Worm (Caenorhabditis elegans): Measurements from ENCODE around the gene C31H1.5.
A peak's percentile ranks its signal among the peaks of the same experiment; 100 is the strongest.

Gene C31H1.5

DNA sequence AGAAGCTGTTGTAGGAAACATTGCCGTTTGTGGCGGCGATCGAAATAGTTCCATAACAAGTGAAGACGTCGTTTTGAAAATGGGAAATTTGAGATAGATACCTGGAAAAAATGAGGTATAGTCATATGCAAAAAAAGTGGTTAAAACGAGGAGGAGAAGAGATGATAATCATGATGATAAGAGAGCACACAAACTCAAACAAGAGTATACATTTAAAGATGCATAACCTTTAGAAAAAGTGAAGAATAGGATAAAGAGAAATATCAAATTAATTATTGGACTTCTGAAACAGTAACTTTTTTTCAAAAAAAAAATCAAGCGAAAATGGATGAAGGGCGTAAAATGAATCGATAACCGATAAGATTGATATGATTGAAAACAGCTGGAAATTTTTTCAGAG is 38.8 kb downstream of the C31H1.5 start, which contains the start of gene nhr-46:
TSS of gene nhr-46 (minus strand) at position 101 of the 400 bp plus-strand sequence.
- no peak for TF ChIP-seq hlh-26 (GFP tag; conservative IDR thresholded peaks at IDR 0.05)
- TF ChIP-seq rec-8 (tag; optimal IDR thresholded peaks at IDR 0.05): no peak

DNA sequence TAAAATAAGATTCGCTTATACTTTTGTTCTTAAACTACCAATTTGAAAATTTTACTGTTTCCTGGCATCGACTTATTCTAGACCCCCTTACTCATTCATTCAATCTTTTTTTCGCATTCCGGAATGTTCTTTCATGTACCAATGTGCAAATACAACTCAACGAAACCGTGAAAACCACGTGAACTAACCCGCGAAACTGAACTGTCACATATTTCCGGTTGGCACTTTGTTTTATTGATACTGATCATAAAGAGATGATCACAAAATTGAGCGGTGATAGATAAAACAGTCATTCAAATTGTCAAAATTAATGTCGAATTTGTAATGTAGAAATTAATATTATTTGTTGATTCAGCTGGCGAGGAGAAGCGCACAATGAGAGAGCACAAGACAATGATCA is 40.7 kb downstream of the C31H1.5 start:
- TF ChIP-seq gei-17 (GFP tag; optimal IDR thresholded peaks at IDR 0.05): no peak
- TF ChIP-seq hsf-1 (GFP tag; IDR thresholded peaks at IDR 0.05): 0 out of 2 replicates have a peak, but pooled peaks have one; percentile 22
- TF ChIP-seq lsl-1 (GFP tag; optimal IDR thresholded peaks at IDR 0.05): no peak
- peak; percentile 0 for TF ChIP-seq lin-54 (GFP tag; optimal IDR thresholded peaks at IDR 0.05)
- TF ChIP-seq unc-62 (GFP tag; optimal IDR thresholded peaks at IDR 0.05): peak; percentile 81
- TF ChIP-seq snpc-4 (GFP tag; optimal IDR thresholded peaks at IDR 0.05): no peak
- TF ChIP-seq snpc-4 (tag; optimal IDR thresholded peaks at IDR 0.05): peak in 1 of 4 experiments; percentile 8
- TF ChIP-seq nhr-80 (tag; optimal IDR thresholded peaks at IDR 0.05): peak; percentile 66
- no peak for TF ChIP-seq cebp-1 (GFP tag; IDR thresholded peaks at IDR 0.05)
- TF ChIP-seq cebp-1 (tag; optimal IDR thresholded peaks at IDR 0.05): peak; percentile 7
- TF ChIP-seq F22D6.2 (tag; optimal IDR thresholded peaks at IDR 0.05): peak; percentile 10
- no peak for TF ChIP-seq attf-5 (GFP tag; optimal IDR thresholded peaks at IDR 0.05)

DNA sequence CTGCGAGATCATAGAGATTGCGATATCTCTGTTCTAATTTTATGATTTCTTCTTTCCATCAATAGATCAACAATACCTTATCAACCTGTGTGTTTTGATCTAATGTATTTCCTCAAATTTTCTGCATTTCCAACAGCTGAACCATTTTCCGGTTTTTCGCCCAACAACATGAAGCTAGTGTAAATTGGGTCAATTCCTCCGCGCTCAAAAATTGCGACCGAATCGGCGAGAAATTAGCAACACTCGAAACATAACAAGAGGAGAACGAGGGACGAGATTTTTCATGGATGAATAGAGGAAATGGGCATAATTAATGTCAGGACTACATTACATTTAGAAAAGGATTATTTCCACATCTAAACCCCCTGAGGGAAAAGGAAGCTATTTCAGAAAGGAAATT is 41.8 kb downstream of the C31H1.5 start:
- 0 out of 2 replicates have a peak, but pooled peaks have one; percentile 10 for TF ChIP-seq nfyb-1 (GFP tag; IDR thresholded peaks at IDR 0.05)
- no peak for TF ChIP-seq unc-130 (GFP tag; optimal IDR thresholded peaks at IDR 0.05)
- no peak for TF ChIP-seq madf-3 (GFP tag; IDR thresholded peaks at IDR 0.05)

DNA sequence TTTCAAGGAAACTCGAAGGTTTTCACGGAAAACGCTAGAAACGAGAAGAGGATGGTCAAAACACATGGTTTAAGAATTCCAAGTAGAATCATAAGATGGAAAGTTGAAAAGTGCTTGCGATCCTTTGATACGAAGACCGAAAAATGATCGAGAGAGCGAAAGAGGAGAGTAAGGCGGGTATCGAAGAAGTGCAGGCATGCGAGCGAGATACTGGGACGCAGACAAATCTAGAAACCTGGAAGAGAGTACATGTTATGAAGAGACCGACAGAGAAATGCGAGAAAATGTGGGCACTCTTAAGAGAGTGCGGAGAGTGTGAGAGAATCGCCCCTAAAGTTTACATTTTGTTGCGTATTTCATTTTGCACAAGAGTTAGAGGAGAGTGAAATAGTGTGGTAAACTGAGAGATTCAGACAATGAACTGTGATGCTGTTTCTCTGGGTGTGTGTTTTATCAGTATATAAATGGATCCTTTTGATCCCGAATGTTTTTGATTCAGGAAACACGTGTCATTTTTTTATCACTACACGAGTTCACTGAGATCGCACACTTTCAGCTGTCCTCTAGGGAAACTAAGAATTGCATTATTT is 42.5 kb downstream of the C31H1.5 start:
- TF ChIP-seq T07F8.4 (tag; optimal IDR thresholded peaks at IDR 0.05) (no peak), K12H6.12 (tag; optimal IDR thresholded peaks at IDR 0.05) (peak; percentile 39), lin-40 (tag; optimal IDR thresholded peaks at IDR 0.05) (peak; percentile 74), F22D6.2 (tag; optimal IDR thresholded peaks at IDR 0.05) (peak; percentile 30), B0336.3 (GFP tag; IDR thresholded peaks at IDR 0.05) (peak; percentile 45; the same call in 1 of the 2 replicates), atf-7 (tag; optimal IDR thresholded peaks at IDR 0.05) (peak; percentile 43), dox-1 (GFP tag; IDR thresholded peaks at IDR 0.05) (peak; percentile 67; the same call in 1 of the 2 replicates), ceh-79 (tag; optimal IDR thresholded peaks at IDR 0.05) (no peak), B0035.1 (tag; optimal IDR thresholded peaks at IDR 0.05) (no peak), pha-4 (tag; optimal IDR thresholded peaks at IDR 0.05) (no peak), ztf-25 (GFP tag; IDR thresholded peaks at IDR 0.05) (no peak), nhr-80 (tag; optimal IDR thresholded peaks at IDR 0.05) (peak; percentile 71), snpc-4 (GFP tag; optimal IDR thresholded peaks at IDR 0.05) (no peak), snpc-4 (tag; optimal IDR thresholded peaks at IDR 0.05) (peak in 3 of 4 experiments; percentile 22 to 49 (median 28)), nfyb-1 (GFP tag; IDR thresholded peaks at IDR 0.05) (peak; percentile 32; the same call in 1 of the 2 replicates), chd-7 (tag; optimal IDR thresholded peaks at IDR 0.05) (peak; percentile 61), ztf-26 (tag; optimal IDR thresholded peaks at IDR 0.05) (peak; percentile 9), aptf-2 (GFP tag; conservative IDR thresholded peaks at IDR 0.05) (no peak), attf-5 (GFP tag; optimal IDR thresholded peaks at IDR 0.05) (peak; percentile 18), ZK185.1 (tag; optimal IDR thresholded peaks at IDR 0.05; ENCODE audit: poor library complexity, severe bottlenecking) (peak; percentile 56), egl-44 (GFP tag; IDR thresholded peaks at IDR 0.05) (no peak), ceh-27 (GFP tag; optimal IDR thresholded peaks at IDR 0.05) (peak; percentile 62), hmg-1.2 (GFP tag; IDR thresholded peaks at IDR 0.05) (peak; percentile 92), ztf-22 (GFP tag; optimal IDR thresholded peaks at IDR 0.05) (no peak), lsy-27 (tag; optimal IDR thresholded peaks at IDR 0.05; ENCODE audit: borderline replicate concordance, insufficient read depth) (no peak), lin-35 (GFP tag; optimal IDR thresholded peaks at IDR 0.05) (peak in 1 of 3 experiments; percentile 52), let-607 (tag; optimal IDR thresholded peaks at IDR 0.05) (peak in 1 of 2 experiments; percentile 27), cebp-1 (GFP tag; IDR thresholded peaks at IDR 0.05) (no peak), cebp-1 (tag; optimal IDR thresholded peaks at IDR 0.05) (peak; percentile 65), F52B5.7 (tag; optimal IDR thresholded peaks at IDR 0.05) (no peak), rcor-1 (GFP tag; IDR thresholded peaks at IDR 0.05) (peak; percentile 22; the same call in 1 of the 2 replicates)

All from whole organism, young adult.